Fruit fly (Drosophila melanogaster): Measurements from ENCODE around the gene CG14968.

Gene CG14968

DNA sequence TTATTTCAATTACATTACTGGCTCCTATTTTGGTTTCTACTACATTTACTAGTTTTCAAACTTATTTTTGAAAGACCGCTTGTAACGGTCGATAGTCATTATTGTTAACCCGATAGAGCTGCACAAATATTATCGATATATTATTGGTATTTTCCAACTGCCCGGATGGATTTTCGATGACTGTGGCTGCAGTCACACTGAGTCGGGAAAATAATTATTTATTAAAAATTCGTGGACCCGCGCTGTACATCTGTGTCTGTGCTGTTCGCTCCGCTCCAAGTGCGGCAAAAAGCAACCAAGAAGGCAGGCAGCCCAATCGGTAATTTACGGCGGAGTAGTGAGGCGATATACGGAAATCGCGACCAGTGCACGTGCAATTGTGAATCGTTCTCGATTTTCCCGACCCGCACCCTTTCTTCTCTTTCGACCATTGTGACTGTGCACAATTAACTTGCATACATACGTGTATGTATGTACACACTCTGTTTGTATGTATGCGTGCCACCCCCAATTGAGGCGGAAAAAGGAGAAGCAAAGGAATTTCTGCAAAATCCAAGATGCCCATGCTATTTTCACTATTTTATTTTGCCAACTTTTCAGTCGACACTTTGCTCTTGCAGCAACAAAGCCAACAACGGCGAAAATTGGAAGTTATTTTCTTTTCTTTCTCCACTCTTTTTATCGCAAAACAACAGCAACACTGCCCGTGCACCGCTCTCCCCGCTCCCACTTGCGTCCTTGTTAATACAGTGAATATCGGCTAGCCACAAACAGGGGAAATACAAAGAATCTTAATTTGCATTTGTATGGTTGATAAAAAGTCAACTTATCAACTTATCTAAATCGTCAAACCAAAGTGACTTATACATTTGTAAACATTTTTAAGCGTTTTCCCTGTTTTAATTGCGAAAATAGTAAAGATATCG, 885 bp upstream of the CG14968 start, which contains the start of gene ZnT63C (continued):
- TF ChIP-seq ash1 (GFP tag; optimal IDR thresholded peaks at IDR 0.05) (no peak), CG12071 (GFP tag; optimal IDR thresholded peaks at IDR 0.05) (peak; percentile 4), Awh (GFP tag; IDR thresholded peaks at IDR 0.05) (no peak), gsb-n (tag; optimal IDR thresholded peaks at IDR 0.05) (no peak), Dref (GFP tag; IDR thresholded peaks at IDR 0.05) (peak; percentile 84), eve (GFP tag; optimal IDR thresholded peaks at IDR 0.05) (peak in 1 of 2 experiments; percentile 63), Scr (GFP tag; IDR thresholded peaks at IDR 0.05; ENCODE audit: partially characterized antibody) (peak; percentile 79), Antp (GFP tag; optimal IDR thresholded peaks at IDR 0.05) (no peak), NFAT (GFP tag; IDR thresholded peaks at IDR 0.05) (no peak), CG10431 (GFP tag; optimal IDR thresholded peaks at IDR 0.05) (no peak), D19A (tag; optimal IDR thresholded peaks at IDR 0.05) (peak; percentile 6), CrebB (tag; optimal IDR thresholded peaks at IDR 0.05) (peak; percentile 6), CG7271 (tag; optimal IDR thresholded peaks at IDR 0.05) (no peak), CG14441 (GFP tag; IDR thresholded peaks at IDR 0.05) (no peak), CG17912 (GFP tag; optimal IDR thresholded peaks at IDR 0.05) (no peak), CG17186 (GFP tag; optimal IDR thresholded peaks at IDR 0.05) (no peak), ftz-f1 (GFP tag; optimal IDR thresholded peaks at IDR 0.05) (no peak), maf-S (GFP tag; optimal IDR thresholded peaks at IDR 0.05) (no peak), CG4617 (GFP tag; optimal IDR thresholded peaks at IDR 0.05; ENCODE audit: borderline replicate concordance) (peak; percentile 82), croc (GFP tag; conservative IDR thresholded peaks at IDR 0.05) (no peak), sqz (GFP tag; optimal IDR thresholded peaks at IDR 0.05) (no peak), Lhr (GFP tag; optimal IDR thresholded peaks at IDR 0.05) (no peak), Sox102F (GFP tag; optimal IDR thresholded peaks at IDR 0.05) (no peak), dati (GFP tag; IDR thresholded peaks at IDR 0.05) (no peak), eyg (GFP tag; optimal IDR thresholded peaks at IDR 0.05) (no peak), usp (GFP tag; optimal IDR thresholded peaks at IDR 0.05) (no peak), Aef1 (GFP tag; IDR thresholded peaks at IDR 0.05) (no peak), MBD-R2 (GFP tag; IDR thresholded peaks at IDR 0.05) (peak; percentile 32; the same call in 1 of the 2 replicates), dimm (GFP tag; IDR thresholded peaks at IDR 0.05) (no peak), btn (GFP tag; optimal IDR thresholded peaks at IDR 0.05) (no peak), CG9797 (GFP tag; optimal IDR thresholded peaks at IDR 0.05) (peak; percentile 82), zen (tag; optimal IDR thresholded peaks at IDR 0.05) (no peak), onecut (GFP tag; IDR thresholded peaks at IDR 0.05) (no peak), ci (GFP tag; IDR thresholded peaks at IDR 0.05) (peak; percentile 77; the same call in 2 of the 3 replicates), CG13123 (GFP tag; optimal IDR thresholded peaks at IDR 0.05) (no peak), Dek (tag; optimal IDR thresholded peaks at IDR 0.05) (no peak), CG3726 (GFP tag; IDR thresholded peaks at IDR 0.05) (no peak), CG4328 (GFP tag; optimal IDR thresholded peaks at IDR 0.05) (no peak), CG31224 (GFP tag; IDR thresholded peaks at IDR 0.05) (no peak), CG12219 (GFP tag; optimal IDR thresholded peaks at IDR 0.05) (no peak), CG17612 (GFP tag; IDR thresholded peaks at IDR 0.05) (no peak), ttk (GFP tag; IDR thresholded peaks at IDR 0.05) (peak; percentile 22; the same call in 1 of the 2 replicates), CG9727 (GFP tag; optimal IDR thresholded peaks at IDR 0.05) (no peak), CG12942 (GFP tag; optimal IDR thresholded peaks at IDR 0.05) (no peak), CG3838 (GFP tag; optimal IDR thresholded peaks at IDR 0.05) (no peak), Doc3 (GFP tag; IDR thresholded peaks at IDR 0.05; ENCODE audit: partially characterized antibody) (peak; percentile 73), HLH3B (GFP tag; IDR thresholded peaks at IDR 0.05) (no peak), CG8089 (GFP tag; optimal IDR thresholded peaks at IDR 0.05) (no peak), D (optimal IDR thresholded peaks at IDR 0.05) (no peak), D (GFP tag; optimal IDR thresholded peaks at IDR 0.05) (peak; percentile 6)

Data from whole organism, embryonic.